Fruit fly (Drosophila melanogaster): Measurements from ENCODE around the gene Remo.

Gene Remo

DNA sequence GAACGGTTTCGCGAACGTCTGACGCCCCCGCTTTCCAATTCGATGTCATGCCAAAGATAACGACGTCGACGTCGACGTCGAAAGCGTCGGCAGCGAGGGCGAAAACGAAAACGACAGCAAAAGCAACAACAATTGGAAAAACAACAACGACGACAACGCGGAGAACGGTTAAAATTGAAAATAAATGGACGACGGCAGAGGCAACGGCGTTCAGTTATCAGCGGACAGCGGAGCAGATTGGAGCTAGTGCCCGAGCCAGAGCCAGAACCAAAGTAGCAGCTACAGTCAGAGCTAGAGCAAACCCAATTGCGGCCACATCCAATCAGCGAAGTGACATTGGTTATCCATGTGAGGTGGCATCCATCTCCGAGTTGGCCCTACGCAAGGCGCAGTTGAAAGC is 17.5 kb downstream of the Remo start (continued):
- TF ChIP-seq Neu2 (GFP tag; optimal IDR thresholded peaks at IDR 0.05; ENCODE audit: borderline replicate concordance) = no peak
- peak; percentile 0 for TF ChIP-seq CG12769 (tag; optimal IDR thresholded peaks at IDR 0.05)
- no peak for TF ChIP-seq trem (tag; optimal IDR thresholded peaks at IDR 0.05)
- no peak for TF ChIP-seq CG11398 (GFP tag; optimal IDR thresholded peaks at IDR 0.05)
- TF ChIP-seq CG2120 (GFP tag; optimal IDR thresholded peaks at IDR 0.05) = no peak
- no peak for TF ChIP-seq lbe (GFP tag; optimal IDR thresholded peaks at IDR 0.05)
- no peak for TF ChIP-seq btn (GFP tag; optimal IDR thresholded peaks at IDR 0.05)
- TF ChIP-seq CG17186 (GFP tag; optimal IDR thresholded peaks at IDR 0.05) = no peak
- TF ChIP-seq ap (GFP tag; IDR thresholded peaks at IDR 0.05) = no peak
- 0 out of 3 replicates have a peak, but pooled peaks have one; percentile 18 for TF ChIP-seq ci (GFP tag; IDR thresholded peaks at IDR 0.05)
- TF ChIP-seq sug (tag; optimal IDR thresholded peaks at IDR 0.05) = peak; percentile 12
- TF ChIP-seq twi (tag; optimal IDR thresholded peaks at IDR 0.05) = no peak
- TF ChIP-seq Side (GFP tag; optimal IDR thresholded peaks at IDR 0.05) = no peak
- no peak for TF ChIP-seq Elba2 (GFP tag; optimal IDR thresholded peaks at IDR 0.05)
- peak; percentile 88 for TF ChIP-seq Adf1 (GFP tag; IDR thresholded peaks at IDR 0.05)
- TF ChIP-seq lab (GFP tag; optimal IDR thresholded peaks at IDR 0.05) = peak; percentile 20
- TF ChIP-seq corto (GFP tag; optimal IDR thresholded peaks at IDR 0.05) = no peak
- TF ChIP-seq HLH54F (GFP tag; optimal IDR thresholded peaks at IDR 0.05) = no peak
- no peak for TF ChIP-seq gsb (GFP tag; IDR thresholded peaks at IDR 0.05)

DNA sequence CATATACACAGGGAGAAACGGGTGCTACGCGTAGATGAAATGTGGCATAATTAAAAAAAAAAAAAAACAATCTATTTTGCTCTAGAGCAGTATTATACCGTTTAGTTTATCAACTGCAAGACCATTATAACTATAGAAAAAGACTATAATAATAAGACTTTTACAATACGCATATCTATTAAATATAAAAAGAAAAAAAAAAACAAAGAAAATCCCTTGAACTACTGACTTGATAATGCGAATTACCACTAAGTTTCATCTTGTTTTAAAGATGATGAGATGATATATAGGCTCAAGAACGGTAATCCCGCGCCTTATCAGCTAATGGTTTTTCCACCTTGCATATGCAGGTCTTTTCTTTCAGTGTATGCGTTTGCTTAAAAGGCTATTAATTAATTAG is 19.3 kb downstream of the Remo start:
- TF ChIP-seq otp (GFP tag; IDR thresholded peaks at IDR 0.05) (no peak), luna (GFP tag; optimal IDR thresholded peaks at IDR 0.05) (no peak), ash1 (GFP tag; optimal IDR thresholded peaks at IDR 0.05) (no peak), CG13775 (GFP tag; optimal IDR thresholded peaks at IDR 0.05) (peak; percentile 42), Gsc (GFP tag; IDR thresholded peaks at IDR 0.05) (no peak), eve (GFP tag; optimal IDR thresholded peaks at IDR 0.05) (no peak), CG10274 (GFP tag; optimal IDR thresholded peaks at IDR 0.05) (no peak), CG6272 (GFP tag; IDR thresholded peaks at IDR 0.05) (no peak), Stat92E (GFP tag; optimal IDR thresholded peaks at IDR 0.05) (no peak), trem (tag; optimal IDR thresholded peaks at IDR 0.05) (no peak), Ets65A (GFP tag) (peak; percentile 60), slou (GFP tag; optimal IDR thresholded peaks at IDR 0.05) (no peak), CG2202 (tag; optimal IDR thresholded peaks at IDR 0.05) (no peak), cato (GFP tag; optimal IDR thresholded peaks at IDR 0.05; ENCODE audit: borderline replicate concordance) (no peak), dpn (GFP tag; optimal IDR thresholded peaks at IDR 0.05) (peak in 1 of 2 experiments; percentile 4), stc (GFP tag; IDR thresholded peaks at IDR 0.05) (no peak), CG1602 (GFP tag; optimal IDR thresholded peaks at IDR 0.05) (peak; percentile 10), kay (GFP tag; optimal IDR thresholded peaks at IDR 0.05) (no peak), E2f1 (GFP tag; IDR thresholded peaks at IDR 0.05) (no peak), bab2 (GFP tag; optimal IDR thresholded peaks at IDR 0.05) (no peak), cwo (GFP tag; optimal IDR thresholded peaks at IDR 0.05) (peak; percentile 28), CG10321 (GFP tag; IDR thresholded peaks at IDR 0.05) (no peak), Dbx (GFP tag; IDR thresholded peaks at IDR 0.05) (no peak), kni (GFP tag; optimal IDR thresholded peaks at IDR 0.05) (no peak), CG6813 (GFP tag; optimal IDR thresholded peaks at IDR 0.05) (no peak), disco-r (GFP tag; optimal IDR thresholded peaks at IDR 0.05) (no peak), klu (GFP tag; IDR thresholded peaks at IDR 0.05) (no peak), Sry-β (GFP tag; optimal IDR thresholded peaks at IDR 0.05) (no peak), CG6854 (GFP tag; optimal IDR thresholded peaks at IDR 0.05) (no peak), CG15011 (GFP tag; optimal IDR thresholded peaks at IDR 0.05) (no peak), CG33557 (GFP tag; optimal IDR thresholded peaks at IDR 0.05) (no peak), CG1792 (GFP tag; optimal IDR thresholded peaks at IDR 0.05) (no peak), Vsx1 (GFP tag; optimal IDR thresholded peaks at IDR 0.05) (no peak), cg (GFP tag; optimal IDR thresholded peaks at IDR 0.05) (no peak)
